Fruit fly (Drosophila melanogaster) whole organism, embryonic: ENCODE measurements around the gene Mst36Fb.
A peak's percentile ranks its signal among the peaks of the same experiment; 100 is the strongest.

Experiments
- Antp ChIP-seq: fragments of 200-800 bp; sonication (Bioruptor generic); optimal IDR thresholded peaks from 3 replicates; lab custom pipeline; 2016; ENCODE audit warnings: missing biosample characterization, missing genetic modification characterization
- Bdp1 ChIP-seq: fragments of 200-800 bp; sonication (Bioruptor generic); optimal IDR thresholded peaks from 3 replicates; lab custom pipeline; 2016; ENCODE audit warnings: missing biosample characterization, missing genetic modification characterization
- CG10543 ChIP-seq: fragments of 200-800 bp; sonication (Bioruptor generic); optimal IDR thresholded peaks from 3 replicates; lab custom pipeline; 2017; ENCODE audit warnings: missing biosample characterization, mild to moderate bottlenecking, missing genetic modification characterization, moderate library complexity
- CG11723 ChIP-seq: fragments of 200-800 bp; sonication (Bioruptor generic); optimal IDR thresholded peaks from 2 replicates; lab custom pipeline; 2017; ENCODE audit warnings: missing biosample characterization, mild to moderate bottlenecking, missing genetic modification characterization
- CG12744 ChIP-seq: fragments of 200-800 bp; sonication (Bioruptor generic); optimal IDR thresholded peaks from 2 replicates; lab custom pipeline; 2016; ENCODE audit warnings: missing biosample characterization, missing genetic modification characterization
- CG14667 ChIP-seq: fragments of 200-800 bp; sonication (Bioruptor generic); IDR thresholded peaks from 2 replicates; pipeline ENCODE4 v1.3.6; 2022; ENCODE audit warnings: missing biosample characterization, missing genetic modification characterization
- CG17359 ChIP-seq: fragments of 200-800 bp; sonication (Bioruptor generic); optimal IDR thresholded peaks from 3 replicates; lab custom pipeline; 2018; ENCODE audit warnings: missing biosample characterization, mild to moderate bottlenecking, missing genetic modification characterization, moderate library complexity
- CG18476 ChIP-seq: fragments of 200-800 bp; sonication (Bioruptor generic); optimal IDR thresholded peaks from 2 replicates; lab custom pipeline; 2016; ENCODE audit warnings: missing biosample characterization, mild to moderate bottlenecking, missing genetic modification characterization
- CG2116 ChIP-seq: fragments of 200-800 bp; sonication (Bioruptor generic); optimal IDR thresholded peaks from 3 replicates; lab custom pipeline; 2018; ENCODE audit warnings: missing biosample characterization, mild to moderate bottlenecking, missing genetic modification characterization
- CG2120 ChIP-seq: fragments of 200-800 bp; sonication (Bioruptor generic); optimal IDR thresholded peaks from 3 replicates; lab custom pipeline; 2016; ENCODE audit warnings: missing biosample characterization, missing genetic modification characterization
- CG32772 ChIP-seq: fragments of 200-800 bp; sonication (Bioruptor generic); IDR thresholded peaks from 2 replicates; pipeline ENCODE4 v1.3.6; 2022; ENCODE audit warnings: missing biosample characterization, missing genetic modification characterization
- CG3281 ChIP-seq: fragments of 200-800 bp; sonication (Bioruptor generic); optimal IDR thresholded peaks from 3 replicates; lab custom pipeline; 2017; ENCODE audit warnings: missing biosample characterization, mild to moderate bottlenecking, missing genetic modification characterization
- CG3407 ChIP-seq: fragments of 200-800 bp; sonication (Bioruptor generic); optimal IDR thresholded peaks from 2 replicates; lab custom pipeline; 2018; ENCODE audit warnings: missing biosample characterization, mild to moderate bottlenecking, missing genetic modification characterization
- CG6654 ChIP-seq: fragments of 200-800 bp; sonication (Bioruptor generic); optimal IDR thresholded peaks from 2 replicates; lab custom pipeline; 2017; ENCODE audit warnings: missing biosample characterization, mild to moderate bottlenecking, missing genetic modification characterization
- CG6689 ChIP-seq: fragments of 200-800 bp; sonication (Bioruptor generic); IDR thresholded peaks from 2 replicates; pipeline ENCODE4 v1.3.6; 2022; ENCODE audit warnings: missing biosample characterization, missing genetic modification characterization
- CG7271 ChIP-seq: fragments of 200-800 bp; sonication (Bioruptor generic); optimal IDR thresholded peaks from 2 replicates; lab custom pipeline; 2018; ENCODE audit warnings: missing biosample characterization, mild to moderate bottlenecking, missing genetic modification characterization, moderate library complexity
- CG7556 ChIP-seq: fragments of 200-800 bp; sonication (Bioruptor generic); optimal IDR thresholded peaks from 2 replicates; lab custom pipeline; 2017; ENCODE audit warnings: missing biosample characterization, mild to moderate bottlenecking, missing genetic modification characterization
- CG7963 ChIP-seq: fragments of 200-800 bp; sonication (Bioruptor generic); IDR thresholded peaks from 3 replicates; pipeline ENCODE4 v1.3.6; 2022; ENCODE audit warnings: missing biosample characterization, missing genetic modification characterization; ENCODE audit not compliant: partially characterized antibody
- CG8089 ChIP-seq: fragments of 200-800 bp; sonication (Bioruptor generic); optimal IDR thresholded peaks from 3 replicates; lab custom pipeline; 2016; ENCODE audit warnings: missing biosample characterization, missing genetic modification characterization
- CG8388 ChIP-seq: fragments of 200-800 bp; sonication (Bioruptor generic); optimal IDR thresholded peaks from 2 replicates; lab custom pipeline; 2019; ENCODE audit warnings: missing biosample characterization, mild to moderate bottlenecking, missing genetic modification characterization, moderate library complexity
- CG9797 ChIP-seq: fragments of 200-800 bp; sonication (Bioruptor generic); optimal IDR thresholded peaks from 3 replicates; lab custom pipeline; 2018; ENCODE audit warnings: missing biosample characterization, mild to moderate bottlenecking, missing genetic modification characterization
- CoRest ChIP-seq: fragments of 200-800 bp; sonication (Bioruptor generic); optimal IDR thresholded peaks from 3 replicates; lab custom pipeline; 2018; ENCODE audit warnings: missing biosample characterization, mild to moderate bottlenecking, missing genetic modification characterization, moderate library complexity
- D19B ChIP-seq: fragments of 200-800 bp; sonication (Bioruptor generic); optimal IDR thresholded peaks from 2 replicates; lab custom pipeline; 2017; ENCODE audit warnings: missing biosample characterization, mild to moderate bottlenecking, missing genetic modification characterization
- Eip74EF ChIP-seq, 2 experiments: fragments of 200-800 bp in 1 of 2; fragments of >200 bp in 1 of 2; sonication (Bioruptor generic) in 1 of 2; optimal IDR thresholded peaks; 2 replicates each; lab custom pipeline; 2017 to 2019; ENCODE audit warnings: missing biosample characterization in 2 of 2, missing genetic modification characterization in 2 of 2, mild to moderate bottlenecking in 1 of 2, moderate library complexity in 1 of 2
- Lim3 ChIP-seq: fragments of 200-800 bp; sonication (Bioruptor generic); IDR thresholded peaks from 2 replicates; pipeline ENCODE4 v1.3.6; 2022; ENCODE audit warnings: missing biosample characterization, missing genetic modification characterization
- NK7.1 ChIP-seq: fragments of 200-800 bp; sonication (Bioruptor generic); optimal IDR thresholded peaks from 3 replicates; lab custom pipeline; 2016; ENCODE audit warnings: missing biosample characterization, missing genetic modification characterization
- Nf-YB ChIP-seq: fragments of 200-800 bp; sonication (Bioruptor generic); optimal IDR thresholded peaks from 3 replicates; lab custom pipeline; 2019; ENCODE audit warnings: missing biosample characterization, mild to moderate bottlenecking, missing genetic modification characterization, moderate library complexity
- Oaz ChIP-seq: fragments of 200-800 bp; sonication (Bioruptor generic); IDR thresholded peaks from 2 replicates; pipeline ENCODE4 v1.3.6; 2022; ENCODE audit warnings: missing biosample characterization, missing genetic modification characterization
- Ptx1 ChIP-seq: fragments of 200-800 bp; sonication (Bioruptor generic); IDR thresholded peaks from 2 replicates; pipeline ENCODE4 v1.3.6; 2022; ENCODE audit warnings: missing biosample characterization, missing genetic modification characterization
- Rfx ChIP-seq: fragments of 200-800 bp; sonication (Bioruptor generic); IDR thresholded peaks from 2 replicates; pipeline ENCODE4 v1.3.6; 2022; ENCODE audit warnings: missing biosample characterization, missing genetic modification characterization
- Sry-β ChIP-seq: fragments of 200-800 bp; sonication (Bioruptor generic); optimal IDR thresholded peaks from 2 replicates; lab custom pipeline; 2018; ENCODE audit warnings: missing biosample characterization, mild to moderate bottlenecking, missing genetic modification characterization, moderate library complexity
- TFAM ChIP-seq: fragments of 200-800 bp; sonication (Bioruptor generic); optimal IDR thresholded peaks from 2 replicates; lab custom pipeline; 2017; ENCODE audit warnings: missing biosample characterization, missing genetic modification characterization, inconsistent platforms
- Trl ChIP-seq, 3 experiments: fragments of >200 bp in 2 of 3; fragments of 200-800 bp in 1 of 3; sonication (Bioruptor generic) in 1 of 3; optimal IDR thresholded peaks; 2 replicates in 1 of 3; 3 replicates in 2 of 3; lab custom pipeline; 2016 to 2017; ENCODE audit warnings: missing biosample characterization in 1 of 3, missing genetic modification characterization in 1 of 3
- br ChIP-seq: fragments of >200 bp; optimal IDR thresholded peaks from 2 replicates; lab custom pipeline; 2017
- cad ChIP-seq: fragments of >200 bp; optimal IDR thresholded peaks from 2 replicates; lab custom pipeline; 2017; ENCODE audit warnings: missing biosample characterization, missing genetic modification characterization
- onecut ChIP-seq: fragments of 200-800 bp; sonication (Bioruptor generic); IDR thresholded peaks from 2 replicates; pipeline ENCODE4 v1.3.6; 2022; ENCODE audit warnings: missing biosample characterization, missing genetic modification characterization
- schlank ChIP-seq: fragments of 200-800 bp; sonication (Bioruptor generic); optimal IDR thresholded peaks from 2 replicates; lab custom pipeline; 2018; ENCODE audit warnings: missing biosample characterization, mild to moderate bottlenecking, missing genetic modification characterization
- slbo ChIP-seq: fragments of 200-800 bp; sonication (Bioruptor generic); IDR thresholded peaks from 2 replicates; pipeline ENCODE4 v1.3.6; 2022; ENCODE audit warnings: missing biosample characterization, missing genetic modification characterization
- sqz ChIP-seq: fragments of 200-800 bp; sonication (Bioruptor generic); optimal IDR thresholded peaks from 3 replicates; lab custom pipeline; 2018; ENCODE audit warnings: missing biosample characterization, mild to moderate bottlenecking, missing genetic modification characterization
- stc ChIP-seq: fragments of 200-800 bp; sonication (Bioruptor generic); IDR thresholded peaks from 2 replicates; pipeline ENCODE4 v1.3.6; 2022; ENCODE audit warnings: missing biosample characterization, missing genetic modification characterization
- yki ChIP-seq: fragments of >200 bp; optimal IDR thresholded peaks from 3 replicates; lab custom pipeline; 2018

Gene Mst36Fb

dm6 chr2L:18653328-18653675, 21.6 kb downstream of the Mst36Fb start (continued):
- peak; percentile 41 for TF ChIP-seq CG3407 (GFP tag; lab: Kevin White, UChicago)
- no peak for TF ChIP-seq CG9797 (GFP tag; lab: Kevin White, UChicago)
- peak; percentile 43 for TF ChIP-seq CG3281 (GFP tag; lab: Kevin White, UChicago)
- TF ChIP-seq CG18476 (GFP tag; lab: Kevin White, UChicago), result peak; percentile 58
- no peak for TF ChIP-seq Lim3 (GFP tag; lab: Robert Waterston, UW)
- peak; percentile 14 for TF ChIP-seq CG2120 (GFP tag; lab: Kevin White, UChicago)
- TF ChIP-seq CG2116 (GFP tag; lab: Kevin White, UChicago), result peak; percentile 10
- peak; percentile 91 for TF ChIP-seq D19B (GFP tag; lab: Kevin White, UChicago)
- TF ChIP-seq slbo (GFP tag; lab: Robert Waterston, UW), result peak; percentile 44
- TF ChIP-seq CG32772 (GFP tag; lab: Robert Waterston, UW), result peak; percentile 84
- no peak for TF ChIP-seq yki
- no peak for TF ChIP-seq cad (GFP tag; lab: Kevin White, UChicago)
- TF ChIP-seq Sry-β (GFP tag; lab: Kevin White, UChicago), result peak; percentile 19
- no peak for TF ChIP-seq CG7963
- peak; percentile 30 for TF ChIP-seq CG11723
- peak; percentile 65 for TF ChIP-seq CG14667 (GFP tag; lab: Robert Waterston, UW)
- peak; percentile 3 for TF ChIP-seq Nf-YB (GFP tag; lab: Kevin White, UChicago)
- TF ChIP-seq br (lab: Kevin White, UChicago), result no peak
- TF ChIP-seq Trl (optimal IDR thresholded peaks at IDR 0.05; lab: Kevin White, UChicago), result no peak
- peak; percentile 57 for TF ChIP-seq Trl (GFP tag; optimal IDR thresholded peaks at IDR 0.05; lab: Kevin White, UChicago)
- TF ChIP-seq NK7.1 (GFP tag; lab: Kevin White, UChicago), result peak; percentile 5
- peak; percentile 51 for TF ChIP-seq CG7271
- TF ChIP-seq Ptx1 (GFP tag; lab: Robert Waterston, UW), result peak; percentile 77
- TF ChIP-seq CG10543 (GFP tag; lab: Kevin White, UChicago), result no peak
- no peak for TF ChIP-seq CG12744 (GFP tag; lab: Kevin White, UChicago)
- TF ChIP-seq Bdp1 (GFP tag; lab: Kevin White, UChicago), result no peak
- TF ChIP-seq CoRest, result peak; percentile 74
- no peak for TF ChIP-seq Antp (GFP tag; lab: Kevin White, UChicago)
- TF ChIP-seq sqz (GFP tag; lab: Kevin White, UChicago), result peak; percentile 52
- peak; percentile 88 for TF ChIP-seq CG8388
- peak in 1 of 2 experiments; percentile 70 for TF ChIP-seq Eip74EF (GFP tag; optimal IDR thresholded peaks at IDR 0.05; lab: Kevin White, UChicago)
- peak; percentile 83 for TF ChIP-seq CG17359 (tag; lab: Kevin White, UChicago)
- peak; percentile 84 for TF ChIP-seq CG6689
- TF ChIP-seq CG7556, result peak; percentile 32
- peak; percentile 59; the same call in 1 of the 2 replicates for TF ChIP-seq Rfx (GFP tag; lab: Robert Waterston, UW)
- TF ChIP-seq TFAM (GFP tag; lab: Kevin White, UChicago), result peak; percentile 42
- no peak for TF ChIP-seq Oaz (GFP tag; lab: Robert Waterston, UW)
- TF ChIP-seq schlank (tag; lab: Kevin White, UChicago), result no peak
- TF ChIP-seq CG6654 (GFP tag; lab: Kevin White, UChicago), result peak; percentile 61
- peak; percentile 34; the same call in 1 of the 2 replicates for TF ChIP-seq stc (GFP tag; lab: Robert Waterston, UW)
- TF ChIP-seq CG8089, result no peak
- peak; percentile 34 for TF ChIP-seq onecut
